Fruit fly (Drosophila melanogaster) Kc167 (cell line): ENCODE data around the gene Acsx1R.

Experiments
- Sin3A ChIP-seq: fragments of >200 bp; optimal IDR thresholded peaks from 2 replicates; lab custom pipeline; 2018; ENCODE audit warnings: missing external identifiers
- h ChIP-seq: fragments of >200 bp; optimal IDR thresholded peaks from 3 replicates; lab custom pipeline; 2018; ENCODE audit warnings: missing external identifiers
- insv ChIP-seq: fragments of >200 bp; optimal IDR thresholded peaks from 3 replicates; lab custom pipeline; 2018; ENCODE audit warnings: missing external identifiers
- psq ChIP-seq: fragments of >200 bp; optimal IDR thresholded peaks from 2 replicates; lab custom pipeline; 2017; ENCODE audit warnings: missing external identifiers
- ttk ChIP-seq: sonication (Bioruptor generic); optimal IDR thresholded peaks from 2 replicates; lab custom pipeline; 2017; ENCODE audit warnings: missing external identifiers

DNA sequence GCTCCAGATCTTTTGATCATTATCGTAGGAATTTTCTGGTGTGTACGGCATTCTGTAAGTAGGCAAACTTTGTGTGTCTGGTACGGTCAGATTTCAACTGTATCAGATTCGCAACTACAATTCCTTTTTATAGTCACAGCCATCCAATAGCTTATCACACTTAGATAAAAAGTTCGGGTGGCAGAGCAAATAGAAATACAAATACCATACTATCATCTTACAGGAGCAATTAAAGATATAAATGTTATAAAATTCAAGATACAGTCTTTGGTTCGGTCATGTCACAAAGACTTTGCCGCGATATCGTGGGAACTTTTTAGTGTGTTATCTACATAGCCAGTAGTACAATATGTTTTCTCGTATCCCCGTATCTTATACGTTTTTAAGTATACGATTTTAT, 4.0 kb downstream of the Acsx1R start, which contains the start of gene Acsx1L:
- TF ChIP-seq ttk (no peak), Sin3A (lab: Kevin White, UChicago) (no peak), psq (lab: Kevin White, UChicago) (no peak), insv (lab: Kevin White, UChicago) (no peak), h (lab: Kevin White, UChicago) (no peak)
